Fruit fly (Drosophila melanogaster) whole organism, prepupa: ENCODE data around the gene CG12560.

ENCODE experiments used
- Blimp-1 ChIP-seq: fragments of 200-800 bp; sonication (Bioruptor generic); optimal IDR thresholded peaks from 3 replicates; lab custom pipeline; 2017; ENCODE audit warnings: missing biosample characterization, missing genetic modification characterization, mild to moderate bottlenecking, moderate library complexity, missing genetic modification reagents
- CG10631 ChIP-seq: fragments of 200-800 bp; sonication (Bioruptor generic); optimal IDR thresholded peaks from 2 replicates; lab custom pipeline; 2016; ENCODE audit warnings: missing biosample characterization, missing genetic modification characterization
- CG10669 ChIP-seq: fragments of 200-800 bp; sonication (Bioruptor generic); optimal IDR thresholded peaks from 3 replicates; lab custom pipeline; 2018; ENCODE audit warnings: missing biosample characterization, mild to moderate bottlenecking, missing genetic modification characterization, moderate library complexity
- CG11762 ChIP-seq: fragments of 200-800 bp; sonication (Bioruptor generic); optimal IDR thresholded peaks from 3 replicates; lab custom pipeline; 2016; ENCODE audit warnings: missing biosample characterization, missing genetic modification characterization; ENCODE audit not compliant: insufficient read depth
- CG11902 ChIP-seq: fragments of 200-800 bp; sonication (Bioruptor generic); optimal IDR thresholded peaks from 3 replicates; lab custom pipeline; 2016; ENCODE audit warnings: missing biosample characterization, missing genetic modification characterization
- CG15336 ChIP-seq: fragments of 200-800 bp; sonication (Bioruptor generic); IDR thresholded peaks from 2 replicates; pipeline ENCODE4 v1.3.6; 2022; ENCODE audit warnings: missing biosample characterization, missing genetic modification characterization
- CG3032 ChIP-seq: fragments of 200-800 bp; optimal IDR thresholded peaks from 2 replicates; lab custom pipeline; 2019; ENCODE audit warnings: missing biosample characterization, mild to moderate bottlenecking, missing genetic modification characterization, moderate library complexity
- CG31627 ChIP-seq: fragments of 200-800 bp; sonication (Bioruptor generic); optimal IDR thresholded peaks from 3 replicates; lab custom pipeline; 2016; ENCODE audit warnings: missing biosample characterization, missing genetic modification characterization
- CG32006 ChIP-seq: fragments of 200-800 bp; sonication (Bioruptor generic); optimal IDR thresholded peaks from 3 replicates; lab custom pipeline; 2017; ENCODE audit warnings: missing biosample characterization, mild to moderate bottlenecking, missing genetic modification characterization
- CG34406 ChIP-seq: fragments of 200-800 bp; sonication (Bioruptor generic); optimal IDR thresholded peaks from 3 replicates; lab custom pipeline; 2016; ENCODE audit warnings: missing biosample characterization, missing genetic modification characterization
- CG4318 ChIP-seq: fragments of 200-800 bp; sonication (Bioruptor generic); optimal IDR thresholded peaks from 3 replicates; lab custom pipeline; 2017; ENCODE audit warnings: missing biosample characterization, mild to moderate bottlenecking, missing genetic modification characterization
- CG6276 ChIP-seq: fragments of 200-800 bp; sonication (Bioruptor generic); optimal IDR thresholded peaks from 2 replicates; lab custom pipeline; 2017; ENCODE audit warnings: missing biosample characterization, mild to moderate bottlenecking, missing genetic modification characterization
- CG6792 ChIP-seq: fragments of 200-800 bp; sonication (Bioruptor generic); optimal IDR thresholded peaks from 3 replicates; lab custom pipeline; 2016; ENCODE audit warnings: missing biosample characterization, missing genetic modification characterization
- CG6808 ChIP-seq: fragments of 200-800 bp; sonication (Bioruptor generic); optimal IDR thresholded peaks from 3 replicates; lab custom pipeline; 2017; ENCODE audit warnings: missing biosample characterization, missing genetic modification characterization, mild to moderate bottlenecking, moderate library complexity, missing genetic modification reagents
- CG6854 ChIP-seq: fragments of 200-800 bp; sonication (Bioruptor generic); optimal IDR thresholded peaks from 2 replicates; lab custom pipeline; 2017; ENCODE audit warnings: missing biosample characterization, mild to moderate bottlenecking, missing genetic modification characterization
- CG7368 ChIP-seq: fragments of 200-800 bp; sonication (Bioruptor generic); optimal IDR thresholded peaks from 3 replicates; lab custom pipeline; 2016; ENCODE audit warnings: missing biosample characterization, missing genetic modification characterization
- CG8119 ChIP-seq: fragments of 200-800 bp; sonication (Bioruptor generic); IDR thresholded peaks from 3 replicates; pipeline ENCODE4 v1.3.6; 2022; ENCODE audit warnings: missing biosample characterization, missing genetic modification characterization
- CG8319 ChIP-seq: fragments of 200-800 bp; sonication (Bioruptor generic); optimal IDR thresholded peaks from 3 replicates; lab custom pipeline; 2016; ENCODE audit warnings: missing biosample characterization, missing genetic modification characterization
- CG8632 ChIP-seq: fragments of 200-800 bp; sonication (Bioruptor generic); optimal IDR thresholded peaks from 3 replicates; lab custom pipeline; 2016; ENCODE audit warnings: missing biosample characterization, missing genetic modification characterization
- CG9139 ChIP-seq: fragments of 200-800 bp; sonication (Bioruptor generic); optimal IDR thresholded peaks from 3 replicates; lab custom pipeline; 2017; ENCODE audit warnings: missing biosample characterization, mild to moderate bottlenecking, missing genetic modification characterization
- Eip75B ChIP-seq: fragments of 200-800 bp; sonication (Bioruptor generic); optimal IDR thresholded peaks from 3 replicates; lab custom pipeline; 2016; ENCODE audit warnings: missing biosample characterization, missing genetic modification characterization
- Eip78C ChIP-seq: fragments of 200-800 bp; sonication (Bioruptor generic); peaks from one replicate; lab custom pipeline; 2016; ENCODE audit warnings: missing biosample characterization, missing genetic modification characterization
- Ets21C ChIP-seq: fragments of 200-800 bp; sonication (Bioruptor generic); optimal IDR thresholded peaks from 3 replicates; lab custom pipeline; 2016; ENCODE audit warnings: missing biosample characterization, missing genetic modification characterization
- Ets96B ChIP-seq: fragments of 200-800 bp; optimal IDR thresholded peaks from 2 replicates; lab custom pipeline; 2019; ENCODE audit warnings: missing biosample characterization, mild to moderate bottlenecking, missing genetic modification characterization, moderate library complexity
- Gug ChIP-seq: fragments of 200-800 bp; sonication (Bioruptor generic); IDR thresholded peaks from 2 replicates; pipeline ENCODE4 v1.3.6; 2022; ENCODE audit warnings: missing biosample characterization, missing genetic modification characterization
- Hr38 ChIP-seq: sonication (Bioruptor generic); optimal IDR thresholded peaks from 2 replicates; lab custom pipeline; 2016; ENCODE audit warnings: missing biosample characterization, missing genetic modification characterization
- Hr39 ChIP-seq: fragments of 200-800 bp; sonication (Bioruptor generic); optimal IDR thresholded peaks from 2 replicates; lab custom pipeline; 2016; ENCODE audit warnings: missing biosample characterization, missing genetic modification characterization
- Hr4 ChIP-seq: fragments of 200-800 bp; sonication (Bioruptor generic); optimal IDR thresholded peaks from 3 replicates; lab custom pipeline; 2016; ENCODE audit warnings: missing biosample characterization, missing genetic modification characterization
- Lpt ChIP-seq: fragments of 200-800 bp; sonication (Bioruptor generic); optimal IDR thresholded peaks from 3 replicates; lab custom pipeline; 2016; ENCODE audit warnings: missing biosample characterization, missing genetic modification characterization
- Met ChIP-seq: fragments of 200-800 bp; sonication (Bioruptor generic); optimal IDR thresholded peaks from 3 replicates; lab custom pipeline; 2016; ENCODE audit warnings: missing biosample characterization, missing genetic modification characterization
- OdsH ChIP-seq: fragments of 200-800 bp; sonication (Bioruptor generic); optimal IDR thresholded peaks from 3 replicates; lab custom pipeline; 2016; ENCODE audit warnings: missing biosample characterization, missing genetic modification characterization
- Sox102F ChIP-seq: fragments of 200-800 bp; sonication (Bioruptor generic); optimal IDR thresholded peaks from 2 replicates; lab custom pipeline; 2016; ENCODE audit warnings: missing biosample characterization, mild to moderate bottlenecking, missing genetic modification characterization
- Sox14 ChIP-seq: fragments of 200-800 bp; sonication (Bioruptor generic); optimal IDR thresholded peaks from 3 replicates; lab custom pipeline; 2016; ENCODE audit warnings: missing biosample characterization, missing genetic modification characterization
- Sox15 ChIP-seq: fragments of 200-800 bp; sonication (Bioruptor generic); optimal IDR thresholded peaks from 3 replicates; lab custom pipeline; 2016; ENCODE audit warnings: missing biosample characterization, missing genetic modification characterization
- achi ChIP-seq: fragments of 200-800 bp; sonication (Bioruptor generic); optimal IDR thresholded peaks from 3 replicates; lab custom pipeline; 2016; ENCODE audit warnings: missing biosample characterization, missing genetic modification characterization
- acj6 ChIP-seq: fragments of 200-800 bp; sonication (Bioruptor generic); optimal IDR thresholded peaks from 3 replicates; lab custom pipeline; 2016; ENCODE audit warnings: missing biosample characterization, missing genetic modification characterization
- cyc ChIP-seq: fragments of 200-800 bp; sonication (Bioruptor generic); optimal IDR thresholded peaks from 3 replicates; lab custom pipeline; 2016; ENCODE audit warnings: missing biosample characterization, missing genetic modification characterization
- dsx ChIP-seq: fragments of 200-800 bp; optimal IDR thresholded peaks from 3 replicates; lab custom pipeline; 2019; ENCODE audit warnings: missing biosample characterization, mild to moderate bottlenecking, missing genetic modification characterization, moderate library complexity; ENCODE audit not compliant: poor library complexity, severe bottlenecking
- eg ChIP-seq: fragments of 200-800 bp; sonication (Bioruptor generic); IDR thresholded peaks from 3 replicates; pipeline ENCODE4 v1.3.6; 2022; ENCODE audit warnings: missing biosample characterization, missing genetic modification characterization
- esn ChIP-seq: fragments of 200-800 bp; sonication (Bioruptor generic); optimal IDR thresholded peaks from 2 replicates; lab custom pipeline; 2016; ENCODE audit warnings: missing biosample characterization, mild to moderate bottlenecking, missing genetic modification characterization, moderate library complexity
- fd59A ChIP-seq: fragments of 200-800 bp; sonication (Bioruptor generic); optimal IDR thresholded peaks from 2 replicates; lab custom pipeline; 2017; ENCODE audit warnings: missing biosample characterization, mild to moderate bottlenecking, missing genetic modification characterization, missing genetic modification reagents
- fd85E ChIP-seq: fragments of 200-800 bp; sonication (Bioruptor generic); optimal IDR thresholded peaks from 3 replicates; lab custom pipeline; 2016; ENCODE audit warnings: missing biosample characterization, missing genetic modification characterization
- fkh ChIP-seq: fragments of 200-800 bp; sonication (Bioruptor generic); optimal IDR thresholded peaks from 3 replicates; lab custom pipeline; 2017; ENCODE audit warnings: missing biosample characterization, mild to moderate bottlenecking, missing genetic modification characterization, moderate library complexity
- net ChIP-seq: fragments of 200-800 bp; sonication (Bioruptor generic); optimal IDR thresholded peaks from 3 replicates; lab custom pipeline; 2016; ENCODE audit warnings: missing biosample characterization, missing genetic modification characterization
- pdm3 ChIP-seq: fragments of 200-800 bp; sonication (Bioruptor generic); optimal IDR thresholded peaks from 3 replicates; lab custom pipeline; 2016; ENCODE audit warnings: missing biosample characterization, missing genetic modification characterization
- salr ChIP-seq, 2 experiments: fragments of 200-800 bp; sonication (Bioruptor generic); optimal IDR thresholded peaks; 3 replicates each; lab custom pipeline; 2016 to 2018; ENCODE audit warnings: missing biosample characterization in 2 of 2, missing genetic modification characterization in 2 of 2, mild to moderate bottlenecking in 1 of 2
- spab ChIP-seq: fragments of 200-800 bp; sonication (Bioruptor generic); optimal IDR thresholded peaks from 2 replicates; lab custom pipeline; 2017; ENCODE audit warnings: missing biosample characterization, mild to moderate bottlenecking, missing genetic modification characterization, missing genetic modification reagents
- svp ChIP-seq: fragments of 200-800 bp; sonication (Bioruptor generic); peaks from one replicate; lab custom pipeline; 2016; ENCODE audit warnings: missing biosample characterization, missing genetic modification characterization

CG12560 gene

dm6 chr2L:8000578-8001040 is 8.7 kb downstream of the CG12560 start (continued):
- TF ChIP-seq pdm3 (GFP tag; lab: Kevin White, UChicago), result peak; percentile 91
- TF ChIP-seq CG31627 (GFP tag; lab: Kevin White, UChicago), result peak; percentile 91
- TF ChIP-seq esn (GFP tag; lab: Kevin White, UChicago), result peak; percentile 90
- TF ChIP-seq Eip75B, result peak; percentile 93
- TF ChIP-seq CG11902 (GFP tag; lab: Kevin White, UChicago), result peak; percentile 83
- peak; percentile 3 for TF ChIP-seq fkh (GFP tag; lab: Kevin White, UChicago)
- peak; percentile 82 for TF ChIP-seq fd59A (GFP tag; lab: Kevin White, UChicago)
- no peak for TF ChIP-seq Hr38 (GFP tag; lab: Kevin White, UChicago)
- peak; percentile 93 for TF ChIP-seq CG6854 (GFP tag; lab: Kevin White, UChicago)
- peak; percentile 98 for TF ChIP-seq Eip78C (GFP tag; lab: Kevin White, UChicago)
- TF ChIP-seq CG6808, result peak; percentile 96
- peak; percentile 95 for TF ChIP-seq cyc (GFP tag; lab: Kevin White, UChicago)
- peak; percentile 85 for TF ChIP-seq Ets21C (GFP tag; lab: Kevin White, UChicago)
- TF ChIP-seq CG8632 (GFP tag; lab: Kevin White, UChicago), result peak; percentile 79
- TF ChIP-seq Blimp-1 (GFP tag; lab: Kevin White, UChicago), result peak; percentile 87
- TF ChIP-seq, all 60 proteins: peak for 59

- TF ChIP-seq acj6 (no peak), Blimp-1 (GFP tag; lab: Kevin White, UChicago) (no peak), Hr39 (GFP tag; lab: Kevin White, UChicago) (no peak), pdm3 (GFP tag; lab: Kevin White, UChicago) (no peak), CG7368 (GFP tag; lab: Kevin White, UChicago) (no peak), achi (GFP tag; lab: Kevin White, UChicago) (no peak), CG34406 (GFP tag; lab: Kevin White, UChicago) (peak; percentile 2), CG9139 (peak; percentile 8), Eip78C (GFP tag; lab: Kevin White, UChicago) (peak; percentile 72), CG4318 (no peak), CG6276 (no peak), OdsH (peak; percentile 2), Gug (no peak), CG11762 (GFP tag; lab: Kevin White, UChicago) (no peak), Sox14 (GFP tag; lab: Kevin White, UChicago) (peak; percentile 56), Hr38 (GFP tag; lab: Kevin White, UChicago) (no peak), CG3032 (tag; lab: Kevin White, UChicago) (no peak), spab (GFP tag; lab: Kevin White, UChicago) (no peak), CG10631 (GFP tag; lab: Kevin White, UChicago) (no peak), Ets96B (peak; percentile 1), Sox102F (GFP tag; lab: Kevin White, UChicago) (peak; percentile 43), cyc (GFP tag; lab: Kevin White, UChicago) (no peak), Met (GFP tag; lab: Kevin White, UChicago) (no peak), CG8319 (GFP tag; lab: Kevin White, UChicago) (no peak), svp (GFP tag; lab: Kevin White, UChicago) (peak; percentile 69), esn (GFP tag; lab: Kevin White, UChicago) (peak; percentile 49), CG6854 (GFP tag; lab: Kevin White, UChicago) (peak; percentile 68), CG8632 (GFP tag; lab: Kevin White, UChicago) (no peak), CG32006 (GFP tag; lab: Kevin White, UChicago) (no peak), fd59A (GFP tag; lab: Kevin White, UChicago) (no peak), salr (GFP tag; optimal IDR thresholded peaks at IDR 0.05; lab: Kevin White, UChicago) (peak in 1 of 2 experiments; percentile 10), Hr4 (GFP tag; lab: Kevin White, UChicago) (no peak), fd85E (GFP tag; lab: Kevin White, UChicago) (no peak), CG6792 (GFP tag; lab: Kevin White, UChicago) (no peak), eg (GFP tag; lab: Robert Waterston, UW) (peak; percentile 54; the same call in 1 of the 3 replicates), CG10669 (GFP tag; lab: Kevin White, UChicago) (no peak), net (peak; percentile 59), dsx (GFP tag; lab: Kevin White, UChicago) (peak; percentile 53), Sox15 (GFP tag; lab: Kevin White, UChicago) (no peak), Lpt (GFP tag; lab: Kevin White, UChicago) (peak; percentile 34), CG15336 (GFP tag; lab: Robert Waterston, UW) (peak; percentile 40; the same call in 1 of the 2 replicates), CG6808 (peak; percentile 45), CG8119 (peak; percentile 50; the same call in 2 of the 3 replicates)
These were observed 10.6 kb downstream of the CG12560 start, which contains the start of gene Sirup for dm6 chr2L:7998655-7999054. Sirup (plus strand) TSS chr2L:7998869.
